Worm (Caenorhabditis elegans) whole organism, L4 larva: Measurements from ENCODE around the gene srb-11.

Source experiments
- D1046.2 ChIP-seq: fragments of 200-800 bp; sonication (Bioruptor generic); IDR thresholded peaks from 2 replicates; pipeline ENCODE4 v1.3.6; 2022; ENCODE audit warnings: missing genetic modification characterization, missing compliant biosample characterization
- F49E8.2 ChIP-seq: sonication (generic microtip); optimal IDR thresholded peaks from 2 replicates; lab custom pipeline; 2016; ENCODE audit warnings: missing compliant biosample characterization, mild to moderate bottlenecking, missing genetic modification characterization, borderline replicate concordance
- Y105C5A.15 ChIP-seq: fragments of 200-800 bp; sonication (Bioruptor generic); IDR thresholded peaks from 2 replicates; pipeline ENCODE4 v1.3.6; 2022; ENCODE audit warnings: missing genetic modification characterization, missing compliant biosample characterization
- Y5F2A.4 ChIP-seq: fragments of 200-800 bp; sonication (Bioruptor generic); optimal IDR thresholded peaks from 2 replicates; lab custom pipeline; 2018; ENCODE audit warnings: mild to moderate bottlenecking, missing genetic modification characterization, missing compliant biosample characterization
- ceh-28 ChIP-seq: fragments of 150-350 bp; optimal IDR thresholded peaks from 2 replicates; lab custom pipeline; 2014; ENCODE audit warnings: missing biosample characterization, missing genetic modification reagents, missing genetic modification characterization
- dve-1 ChIP-seq: sonication (generic microtip); optimal IDR thresholded peaks from 2 replicates; lab custom pipeline; 2017; ENCODE audit warnings: antibody characterized with exemption, mild to moderate bottlenecking, missing genetic modification characterization, missing compliant biosample characterization; ENCODE audit not compliant: insufficient read depth
- hlh-30 ChIP-seq: sonication (generic microtip); optimal IDR thresholded peaks from 2 replicates; lab custom pipeline; 2017; ENCODE audit warnings: antibody characterized with exemption, mild to moderate bottlenecking, missing genetic modification characterization, missing compliant biosample characterization; ENCODE audit not compliant: insufficient read depth
- mes-2 ChIP-seq: sonication (generic microtip); optimal IDR thresholded peaks from 2 replicates; lab custom pipeline; 2016; ENCODE audit warnings: missing genotype, mild to moderate bottlenecking, missing genetic modification characterization, missing compliant biosample characterization; ENCODE audit not compliant: poor library complexity, severe bottlenecking
- mxl-3 ChIP-seq: fragments of 200-800 bp; sonication (Bioruptor generic); optimal IDR thresholded peaks from 2 replicates; lab custom pipeline; 2018; ENCODE audit warnings: mild to moderate bottlenecking, missing genetic modification characterization, missing compliant biosample characterization
- nhr-76 ChIP-seq: fragments of 150-350 bp; optimal IDR thresholded peaks from 2 replicates; lab custom pipeline; 2014; ENCODE audit warnings: missing biosample characterization, missing genetic modification characterization
- nhr-77 ChIP-seq: fragments of 150-350 bp; optimal IDR thresholded peaks from 2 replicates; lab custom pipeline; 2014; ENCODE audit warnings: missing biosample characterization, missing genetic modification characterization
- pqm-1 ChIP-seq: sonication (generic microtip); optimal IDR thresholded peaks from 2 replicates; lab custom pipeline; 2017; ENCODE audit warnings: missing biosample characterization, missing genetic modification characterization

ce11 chrIII:6482918-6483317, 9.8 kb downstream of the srb-11 start, which contains the start of gene chtb-2:
- no peak for TF ChIP-seq ceh-28 (tag; lab: Kevin White, UChicago)
- no peak for TF ChIP-seq dve-1 (tag; lab: Kevin White, UChicago)
- no peak for TF ChIP-seq F49E8.2 (tag; lab: Kevin White, UChicago)
- TF ChIP-seq mes-2 (tag; lab: Kevin White, UChicago): no peak
- no peak for TF ChIP-seq mxl-3 (GFP tag; lab: Kevin White, UChicago)
- TF ChIP-seq pqm-1 (tag; lab: Kevin White, UChicago): no peak
- TF ChIP-seq nhr-77 (tag; lab: Kevin White, UChicago): no peak
- no peak for TF ChIP-seq nhr-76 (tag; lab: Kevin White, UChicago)
- TF ChIP-seq Y5F2A.4: no peak
- TF ChIP-seq hlh-30 (tag; lab: Kevin White, UChicago): no peak
- TF ChIP-seq Y105C5A.15 (GFP tag; lab: Robert Waterston, UW): no peak
- TF ChIP-seq D1046.2 (GFP tag; lab: Robert Waterston, UW): no peak
